Fruit fly (Drosophila melanogaster) whole organism, pupa: ENCODE results near the gene CG12024.

ENCODE experiments used
- CG14655 ChIP-seq: fragments of 200-800 bp; sonication (Bioruptor generic); optimal IDR thresholded peaks from 3 replicates; lab custom pipeline; 2017; ENCODE audit warnings: mild to moderate bottlenecking, missing biosample characterization, missing genetic modification reagents, missing genetic modification characterization
- CG4496 ChIP-seq: fragments of 200-800 bp; sonication (Bioruptor generic); IDR thresholded peaks from 3 replicates; pipeline ENCODE4 v1.3.6; 2022; ENCODE audit warnings: missing biosample characterization, missing genetic modification characterization
- CG8159 ChIP-seq: fragments of 200-800 bp; sonication (Bioruptor generic); optimal IDR thresholded peaks from 3 replicates; lab custom pipeline; 2018; ENCODE audit warnings: missing biosample characterization, mild to moderate bottlenecking, missing genetic modification characterization, moderate library complexity

- TF ChIP-seq CG8159 (tag; lab: Kevin White, UChicago) = no peak
- no peak for TF ChIP-seq CG4496 (GFP tag; lab: Robert Waterston, UW)
- TF ChIP-seq CG14655 (GFP tag; lab: Kevin White, UChicago) = no peak
Observed at dm6 chr3L:1818834-1819233, 38.1 kb upstream of the CG12024 start.
